Fruit fly (Drosophila melanogaster) whole organism, embryonic: ENCODE measurements around the gene Z600.

Experiments used
- Abd-B ChIP-seq: fragments of 200-800 bp; sonication (Bioruptor generic); optimal IDR thresholded peaks from 2 replicates; lab custom pipeline; 2018; ENCODE audit warnings: missing biosample characterization, mild to moderate bottlenecking, missing genetic modification characterization, moderate library complexity
- Awh ChIP-seq: fragments of 200-800 bp; sonication (Bioruptor generic); IDR thresholded peaks from 2 replicates; pipeline ENCODE4, ENCODE4 v1.3.6; 2022; ENCODE audit warnings: missing biosample characterization, missing genetic modification characterization
- Bgb ChIP-seq: fragments of 200-800 bp; sonication (Bioruptor generic); IDR thresholded peaks from 2 replicates; pipeline ENCODE4 v1.3.6; 2022; ENCODE audit warnings: missing biosample characterization, missing genetic modification characterization; ENCODE audit not compliant: partially characterized antibody
- Blimp-1 ChIP-seq: fragments of 200-800 bp; sonication (Bioruptor generic); optimal IDR thresholded peaks from 3 replicates; lab custom pipeline; 2018; ENCODE audit warnings: missing biosample characterization, missing genetic modification characterization, mild to moderate bottlenecking, moderate library complexity, missing genetic modification reagents
- BtbVII ChIP-seq: fragments of 200-800 bp; sonication (Bioruptor generic); optimal IDR thresholded peaks from 3 replicates; lab custom pipeline; 2017; ENCODE audit warnings: missing biosample characterization, mild to moderate bottlenecking, missing genetic modification characterization
- CG10267 ChIP-seq: fragments of 200-800 bp; sonication (Bioruptor generic); optimal IDR thresholded peaks from 2 replicates; lab custom pipeline; 2018; ENCODE audit warnings: missing biosample characterization, mild to moderate bottlenecking, missing genetic modification characterization, moderate library complexity
- CG11723 ChIP-seq: fragments of 200-800 bp; sonication (Bioruptor generic); optimal IDR thresholded peaks from 2 replicates; lab custom pipeline; 2017; ENCODE audit warnings: missing biosample characterization, mild to moderate bottlenecking, missing genetic modification characterization
- CG15269 ChIP-seq: fragments of 200-800 bp; sonication (Bioruptor generic); optimal IDR thresholded peaks from 2 replicates; lab custom pipeline; 2018; ENCODE audit warnings: missing biosample characterization, mild to moderate bottlenecking, missing genetic modification characterization, moderate library complexity
- CG1603 ChIP-seq: fragments of 200-800 bp; sonication (Bioruptor generic); optimal IDR thresholded peaks from 2 replicates; lab custom pipeline; 2019; ENCODE audit warnings: missing biosample characterization, mild to moderate bottlenecking, missing genetic modification characterization, moderate library complexity
- CG17328 ChIP-seq: fragments of 200-800 bp; sonication (Bioruptor generic); IDR thresholded peaks from 2 replicates; pipeline ENCODE4 v1.3.6; 2022; ENCODE audit warnings: missing biosample characterization, missing genetic modification characterization
- CG17361 ChIP-seq: fragments of 200-800 bp; sonication (Bioruptor generic); IDR thresholded peaks from 3 replicates; pipeline ENCODE4 v1.3.6; 2022; ENCODE audit warnings: missing biosample characterization, missing genetic modification characterization
- CG17385 ChIP-seq: fragments of 200-800 bp; sonication (Bioruptor generic); optimal IDR thresholded peaks from 3 replicates; lab custom pipeline; 2018; ENCODE audit warnings: missing biosample characterization, mild to moderate bottlenecking, missing genetic modification characterization
- CG18599 ChIP-seq: fragments of 200-800 bp; sonication (Bioruptor generic); optimal IDR thresholded peaks from 3 replicates; lab custom pipeline; 2017; ENCODE audit warnings: missing biosample characterization, missing genetic modification characterization, mild to moderate bottlenecking, moderate library complexity, missing genetic modification reagents
- CG2678 ChIP-seq: fragments of 200-800 bp; sonication (Bioruptor generic); optimal IDR thresholded peaks from 3 replicates; lab custom pipeline; 2019; ENCODE audit warnings: missing biosample characterization, mild to moderate bottlenecking, missing genetic modification characterization, moderate library complexity
- CG30431 ChIP-seq: fragments of 200-800 bp; sonication (Bioruptor generic); optimal IDR thresholded peaks from 2 replicates; lab custom pipeline; 2017; ENCODE audit warnings: missing biosample characterization, missing genetic modification characterization
- CG32532 ChIP-seq: fragments of 200-800 bp; sonication (Bioruptor generic); IDR thresholded peaks from 2 replicates; pipeline ENCODE4 v1.3.6; 2022; ENCODE audit warnings: missing biosample characterization, missing genetic modification characterization
- CG34376 ChIP-seq: fragments of 200-800 bp; sonication (Bioruptor generic); optimal IDR thresholded peaks from 2 replicates; lab custom pipeline; 2018; ENCODE audit warnings: missing biosample characterization, mild to moderate bottlenecking, missing genetic modification characterization
- CG43689 ChIP-seq: fragments of 200-800 bp; sonication (Bioruptor generic); IDR thresholded peaks from 2 replicates; pipeline ENCODE4 v1.3.6; 2022; ENCODE audit warnings: missing biosample characterization, missing genetic modification characterization
- CG4424 ChIP-seq: fragments of 200-800 bp; sonication (Bioruptor generic); optimal IDR thresholded peaks from 3 replicates; lab custom pipeline; 2016; ENCODE audit warnings: missing biosample characterization, missing genetic modification characterization
- CG4617 ChIP-seq: fragments of 200-800 bp; sonication (Bioruptor generic); optimal IDR thresholded peaks from 3 replicates; lab custom pipeline; 2016; ENCODE audit warnings: missing biosample characterization, missing genetic modification characterization, borderline replicate concordance
- CG4707 ChIP-seq: fragments of 200-800 bp; sonication (Bioruptor generic); optimal IDR thresholded peaks from 2 replicates; lab custom pipeline; 2018; ENCODE audit warnings: missing biosample characterization, mild to moderate bottlenecking, missing genetic modification characterization, moderate library complexity
- CG6765 ChIP-seq: fragments of 200-800 bp; sonication (Bioruptor generic); optimal IDR thresholded peaks from 3 replicates; lab custom pipeline; 2017; ENCODE audit warnings: missing biosample characterization, mild to moderate bottlenecking, missing genetic modification characterization
- CG6813 ChIP-seq: fragments of 200-800 bp; sonication (Bioruptor generic); optimal IDR thresholded peaks from 2 replicates; lab custom pipeline; 2017; ENCODE audit warnings: missing biosample characterization, missing genetic modification characterization, mild to moderate bottlenecking, moderate library complexity, missing genetic modification reagents
- CG6854 ChIP-seq: fragments of 200-800 bp; sonication (Bioruptor generic); optimal IDR thresholded peaks from 3 replicates; lab custom pipeline; 2017; ENCODE audit warnings: missing biosample characterization, mild to moderate bottlenecking, missing genetic modification characterization
- CG8281 ChIP-seq: fragments of 200-800 bp; sonication (Bioruptor generic); optimal IDR thresholded peaks from 2 replicates; lab custom pipeline; 2018; ENCODE audit warnings: missing biosample characterization, mild to moderate bottlenecking, missing genetic modification characterization, moderate library complexity
- CG9609 ChIP-seq: fragments of 200-800 bp; sonication (Bioruptor generic); optimal IDR thresholded peaks from 3 replicates; lab custom pipeline; 2016; ENCODE audit warnings: missing biosample characterization, missing genetic modification characterization
- Dfd ChIP-seq, 2 experiments: fragments of >200 bp; optimal IDR thresholded peaks; 2 replicates each; lab custom pipeline; 2017; ENCODE audit warnings: missing biosample characterization in 2 of 2, missing genetic modification characterization in 2 of 2
- E2f1 ChIP-seq: fragments of 200-800 bp; sonication (Bioruptor generic); IDR thresholded peaks from 2 replicates; pipeline ENCODE4 v1.3.6; 2022; ENCODE audit warnings: missing biosample characterization, missing genetic modification characterization
- HLH3B ChIP-seq: fragments of 200-800 bp; sonication (Bioruptor generic); IDR thresholded peaks from 2 replicates; pipeline ENCODE4 v1.3.6; 2022; ENCODE audit warnings: missing biosample characterization, missing genetic modification characterization
- Hey ChIP-seq: fragments of 200-800 bp; sonication (Bioruptor generic); optimal IDR thresholded peaks from 3 replicates; lab custom pipeline; 2018; ENCODE audit warnings: missing biosample characterization, mild to moderate bottlenecking, missing genetic modification characterization
- HmgD ChIP-seq: fragments of 200-800 bp; sonication (Bioruptor generic); optimal IDR thresholded peaks from 3 replicates; lab custom pipeline; 2016; ENCODE audit warnings: missing biosample characterization, missing genetic modification characterization
- Meics ChIP-seq: fragments of 200-800 bp; sonication (Bioruptor generic); optimal IDR thresholded peaks from 2 replicates; lab custom pipeline; 2017; ENCODE audit warnings: missing biosample characterization, mild to moderate bottlenecking, missing genetic modification characterization
- Usf ChIP-seq: fragments of 200-800 bp; sonication (Bioruptor generic); optimal IDR thresholded peaks from 2 replicates; lab custom pipeline; 2017; ENCODE audit warnings: missing genotype, missing biosample characterization, missing genetic modification characterization
- bigmax ChIP-seq: fragments of 200-800 bp; sonication (Bioruptor generic); optimal IDR thresholded peaks from 2 replicates; lab custom pipeline; 2018; ENCODE audit warnings: missing biosample characterization, mild to moderate bottlenecking, missing genetic modification characterization
- dati ChIP-seq: fragments of 200-800 bp; sonication (Bioruptor generic); IDR thresholded peaks from 2 replicates; pipeline ENCODE4 v1.3.6; 2022; ENCODE audit warnings: missing biosample characterization, missing genetic modification characterization
- dysf ChIP-seq: fragments of 200-800 bp; sonication (Bioruptor generic); IDR thresholded peaks from 3 replicates; pipeline ENCODE4 v1.3.6; 2022; ENCODE audit warnings: missing biosample characterization, missing genetic modification characterization
- exex ChIP-seq: fragments of 200-800 bp; sonication (Bioruptor generic); optimal IDR thresholded peaks from 4 replicates; lab custom pipeline; 2018; ENCODE audit warnings: missing biosample characterization, mild to moderate bottlenecking, missing genetic modification characterization, moderate library complexity
- eyg ChIP-seq: fragments of 200-800 bp; sonication (Bioruptor generic); optimal IDR thresholded peaks from 3 replicates; lab custom pipeline; 2016; ENCODE audit warnings: missing biosample characterization, missing genetic modification characterization
- fd3F ChIP-seq: fragments of 200-800 bp; sonication (Bioruptor generic); optimal IDR thresholded peaks from 2 replicates; lab custom pipeline; 2018; ENCODE audit warnings: missing biosample characterization, mild to moderate bottlenecking, missing genetic modification characterization, moderate library complexity
- gfzf ChIP-seq: fragments of 200-800 bp; sonication (Bioruptor generic); optimal IDR thresholded peaks from 2 replicates; lab custom pipeline; 2016; ENCODE audit warnings: missing biosample characterization, mild to moderate bottlenecking, missing genetic modification characterization, moderate library complexity
- grn ChIP-seq: fragments of 200-800 bp; sonication (Bioruptor generic); optimal IDR thresholded peaks from 3 replicates; lab custom pipeline; 2017; ENCODE audit warnings: missing biosample characterization, missing genetic modification characterization
- kah ChIP-seq: fragments of 200-800 bp; sonication (Bioruptor generic); optimal IDR thresholded peaks from 2 replicates; lab custom pipeline; 2018; ENCODE audit warnings: missing biosample characterization, mild to moderate bottlenecking, missing genetic modification characterization
- lilli ChIP-seq: fragments of 200-800 bp; sonication (Bioruptor generic); optimal IDR thresholded peaks from 3 replicates; lab custom pipeline; 2016; ENCODE audit warnings: missing biosample characterization, missing genetic modification characterization
- oc ChIP-seq: fragments of 200-800 bp; sonication (Bioruptor generic); optimal IDR thresholded peaks from 2 replicates; lab custom pipeline; 2018; ENCODE audit warnings: missing biosample characterization, mild to moderate bottlenecking, missing genetic modification characterization, moderate library complexity
- pb ChIP-seq: fragments of 200-800 bp; sonication (Bioruptor generic); optimal IDR thresholded peaks from 3 replicates; lab custom pipeline; 2016; ENCODE audit warnings: missing biosample characterization, missing genetic modification characterization
- pnt ChIP-seq: fragments of 200-800 bp; sonication (Bioruptor generic); optimal IDR thresholded peaks from 3 replicates; lab custom pipeline; 2016; ENCODE audit warnings: missing biosample characterization, missing genetic modification characterization
- sens ChIP-seq: fragments of 200-800 bp; sonication (Bioruptor generic); peaks from one replicate; lab custom pipeline; 2016; ENCODE audit warnings: missing biosample characterization, missing genetic modification characterization
- slou ChIP-seq: fragments of 200-800 bp; sonication (Bioruptor generic); optimal IDR thresholded peaks from 3 replicates; lab custom pipeline; 2016; ENCODE audit warnings: missing biosample characterization, missing genetic modification characterization
- sug ChIP-seq: fragments of 200-800 bp; optimal IDR thresholded peaks from 2 replicates; lab custom pipeline; 2019; ENCODE audit warnings: missing biosample characterization, mild to moderate bottlenecking, missing genetic modification characterization, moderate library complexity
- tup ChIP-seq: fragments of 200-800 bp; sonication (Bioruptor generic); optimal IDR thresholded peaks from 2 replicates; lab custom pipeline; 2016; ENCODE audit warnings: missing biosample characterization, mild to moderate bottlenecking, missing genetic modification characterization, moderate library complexity
- tx ChIP-seq: fragments of 200-800 bp; sonication (Bioruptor generic); optimal IDR thresholded peaks from 2 replicates; lab custom pipeline; 2016; ENCODE audit warnings: missing biosample characterization, missing genetic modification characterization
- wor ChIP-seq: fragments of 200-800 bp; sonication (Bioruptor generic); IDR thresholded peaks from 2 replicates; pipeline ENCODE4 v1.3.6; 2022; ENCODE audit warnings: missing biosample characterization, missing genetic modification characterization

Gene Z600

DNA sequence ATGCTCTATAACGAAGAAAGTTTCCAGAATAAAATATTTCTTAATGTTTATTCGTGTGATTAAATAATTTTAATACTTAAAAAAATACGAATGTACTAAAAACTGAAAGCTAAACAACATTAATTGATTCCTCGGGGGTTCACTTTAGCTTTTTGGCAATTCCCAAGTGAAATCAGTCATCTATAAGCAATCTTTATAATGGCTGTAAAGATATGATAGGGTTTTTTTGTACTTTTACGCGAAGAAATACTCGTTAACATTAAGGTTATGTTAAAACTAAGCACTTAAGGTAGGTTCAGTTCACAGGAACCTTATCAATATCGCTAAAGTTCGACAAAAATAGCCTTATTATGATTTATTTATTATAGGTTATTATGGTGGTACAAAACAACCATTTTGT, 11.1 kb downstream of the Z600 start:
- TF ChIP-seq Bgb (GFP tag; lab: Robert Waterston, UW) (no peak), CG17361 (GFP tag; lab: Robert Waterston, UW) (no peak), CG4617 (no peak), CG4707 (no peak), Awh (GFP tag; lab: Robert Waterston, UW) (no peak), lilli (GFP tag; lab: Kevin White, UChicago) (no peak), pb (GFP tag; lab: Kevin White, UChicago) (no peak), CG8281 (tag; lab: Kevin White, UChicago) (no peak), Meics (peak; percentile 10), bigmax (peak; percentile 74), tx (no peak), CG32532 (GFP tag; lab: Robert Waterston, UW) (no peak), HmgD (GFP tag; lab: Kevin White, UChicago) (no peak), Hey (no peak), CG34376 (peak; percentile 62), oc (tag; lab: Kevin White, UChicago) (no peak), Abd-B (GFP tag; lab: Kevin White, UChicago) (no peak), wor (GFP tag; lab: Robert Waterston, UW) (no peak), E2f1 (no peak), exex (peak; percentile 94), CG43689 (GFP tag; lab: Robert Waterston, UW) (no peak), eyg (GFP tag; lab: Kevin White, UChicago) (no peak), CG15269 (tag; lab: Kevin White, UChicago) (no peak), tup (no peak), Dfd (GFP tag; optimal IDR thresholded peaks at IDR 0.05; lab: Kevin White, UChicago) (no peak), dysf (GFP tag; lab: Robert Waterston, UW) (no peak), fd3F (no peak), sens (GFP tag; lab: Kevin White, UChicago) (peak; percentile 57), grn (GFP tag; lab: Kevin White, UChicago) (no peak), gfzf (GFP tag; lab: Kevin White, UChicago) (no peak), CG2678 (tag; lab: Kevin White, UChicago) (peak; percentile 66), CG6813 (GFP tag; lab: Kevin White, UChicago) (no peak), CG6765 (GFP tag; lab: Kevin White, UChicago) (no peak), dati (GFP tag; lab: Robert Waterston, UW) (no peak), CG10267 (no peak), CG9609 (GFP tag; lab: Kevin White, UChicago) (no peak), Usf (GFP tag; lab: Kevin White, UChicago) (no peak), CG30431 (GFP tag; lab: Kevin White, UChicago) (no peak), kah (GFP tag; lab: Kevin White, UChicago) (no peak), Blimp-1 (GFP tag; lab: Kevin White, UChicago) (no peak), CG17328 (GFP tag; lab: Robert Waterston, UW) (no peak), CG18599 (GFP tag; lab: Kevin White, UChicago) (no peak), CG4424 (GFP tag; lab: Kevin White, UChicago) (no peak), slou (no peak), sug (tag; lab: Kevin White, UChicago) (peak; percentile 54), BtbVII (peak; percentile 22), CG6854 (GFP tag; lab: Kevin White, UChicago) (no peak), HLH3B (no peak), CG11723 (no peak), pnt (GFP tag; lab: Kevin White, UChicago) (no peak), CG17385 (GFP tag; lab: Kevin White, UChicago) (no peak), CG1603 (no peak)
